Fruit fly (Drosophila melanogaster) whole organism, embryonic: ENCODE results near the gene CG10353.

ENCODE experiments used
- Atf-2 ChIP-seq: fragments of 200-800 bp; sonication (Bioruptor generic); optimal IDR thresholded peaks from 2 replicates; lab custom pipeline; 2016; ENCODE audit warnings: missing biosample characterization, missing genetic modification characterization
- Atf3 ChIP-seq: fragments of 200-800 bp; sonication (Bioruptor generic); optimal IDR thresholded peaks from 3 replicates; lab custom pipeline; 2016; ENCODE audit warnings: missing biosample characterization, missing genetic modification characterization
- B-H2 ChIP-seq: fragments of 200-800 bp; sonication (Bioruptor generic); optimal IDR thresholded peaks from 2 replicates; lab custom pipeline; 2018; ENCODE audit warnings: missing biosample characterization, mild to moderate bottlenecking, missing genetic modification characterization
- CG10366 ChIP-seq: fragments of 200-800 bp; sonication (Bioruptor generic); IDR thresholded peaks from 2 replicates; pipeline ENCODE4 v1.3.6; 2022; ENCODE audit warnings: missing biosample characterization, missing genetic modification characterization
- CG12219 ChIP-seq: fragments of 200-800 bp; sonication (Bioruptor generic); optimal IDR thresholded peaks from 3 replicates; lab custom pipeline; 2018; ENCODE audit warnings: missing biosample characterization, mild to moderate bottlenecking, missing genetic modification characterization
- CG12942 ChIP-seq: fragments of 200-800 bp; sonication (Bioruptor generic); optimal IDR thresholded peaks from 3 replicates; lab custom pipeline; 2016; ENCODE audit warnings: missing biosample characterization, missing genetic modification characterization
- CG17912 ChIP-seq: fragments of 200-800 bp; sonication (Bioruptor generic); optimal IDR thresholded peaks from 2 replicates; lab custom pipeline; 2018; ENCODE audit warnings: missing biosample characterization, mild to moderate bottlenecking, missing genetic modification characterization
- CG1792 ChIP-seq: fragments of 200-800 bp; sonication (Bioruptor generic); optimal IDR thresholded peaks from 2 replicates; lab custom pipeline; 2016; ENCODE audit warnings: missing biosample characterization, missing genetic modification characterization
- CG33213 ChIP-seq: fragments of 200-800 bp; sonication (Bioruptor generic); optimal IDR thresholded peaks from 3 replicates; lab custom pipeline; 2016; ENCODE audit warnings: missing biosample characterization, missing genetic modification characterization
- CG3838 ChIP-seq: fragments of 200-800 bp; sonication (Bioruptor generic); optimal IDR thresholded peaks from 3 replicates; lab custom pipeline; 2016; ENCODE audit warnings: missing biosample characterization, missing genetic modification characterization
- CG3995 ChIP-seq: fragments of 200-800 bp; sonication (Bioruptor generic); optimal IDR thresholded peaks from 3 replicates; lab custom pipeline; 2016; ENCODE audit warnings: missing biosample characterization, missing genetic modification characterization
- CG42726 ChIP-seq: fragments of 200-800 bp; sonication (Bioruptor generic); IDR thresholded peaks from 2 replicates; pipeline ENCODE4 v1.3.6; 2022; ENCODE audit warnings: missing biosample characterization, missing genetic modification characterization; ENCODE audit not compliant: partially characterized antibody
- CG4820 ChIP-seq: fragments of 200-800 bp; sonication (Bioruptor generic); optimal IDR thresholded peaks from 3 replicates; lab custom pipeline; 2016; ENCODE audit warnings: missing biosample characterization, missing genetic modification characterization
- CG6854 ChIP-seq: fragments of 200-800 bp; sonication (Bioruptor generic); optimal IDR thresholded peaks from 3 replicates; lab custom pipeline; 2017; ENCODE audit warnings: missing biosample characterization, mild to moderate bottlenecking, missing genetic modification characterization
- CG7839 ChIP-seq: fragments of 200-800 bp; sonication (Bioruptor generic); optimal IDR thresholded peaks from 3 replicates; lab custom pipeline; 2018; ENCODE audit warnings: missing biosample characterization, mild to moderate bottlenecking, missing genetic modification characterization, moderate library complexity
- CG7963 ChIP-seq: fragments of 200-800 bp; sonication (Bioruptor generic); IDR thresholded peaks from 3 replicates; pipeline ENCODE4 v1.3.6; 2022; ENCODE audit warnings: missing biosample characterization, missing genetic modification characterization; ENCODE audit not compliant: partially characterized antibody
- Camta ChIP-seq: fragments of 200-800 bp; sonication (Bioruptor generic); optimal IDR thresholded peaks from 2 replicates; lab custom pipeline; 2016; ENCODE audit warnings: missing biosample characterization, missing genetic modification characterization
- H15 ChIP-seq: fragments of 200-800 bp; sonication (Bioruptor generic); IDR thresholded peaks from 3 replicates; pipeline ENCODE4 v1.3.6; 2022; ENCODE audit warnings: missing biosample characterization, missing genetic modification characterization
- HLH4C ChIP-seq: fragments of 200-800 bp; sonication (Bioruptor generic); IDR thresholded peaks from 3 replicates; pipeline ENCODE4 v1.3.6; 2022; ENCODE audit warnings: missing biosample characterization, missing genetic modification characterization; ENCODE audit not compliant: partially characterized antibody
- NC2α ChIP-seq: fragments of 200-800 bp; sonication (Bioruptor generic); optimal IDR thresholded peaks from 2 replicates; lab custom pipeline; 2016; ENCODE audit warnings: missing biosample characterization, missing genetic modification characterization
- Rx ChIP-seq: fragments of 200-800 bp; sonication (Bioruptor generic); IDR thresholded peaks from 2 replicates; pipeline ENCODE4 v1.3.6; 2022; ENCODE audit warnings: missing biosample characterization, missing genetic modification characterization
- Ssrp ChIP-seq: fragments of 200-800 bp; sonication (Bioruptor generic); optimal IDR thresholded peaks from 2 replicates; lab custom pipeline; 2018; ENCODE audit warnings: missing biosample characterization, mild to moderate bottlenecking, missing genetic modification characterization, moderate library complexity
- abd-A ChIP-seq: fragments of 200-800 bp; sonication (Bioruptor generic); optimal IDR thresholded peaks from 3 replicates; lab custom pipeline; 2019; ENCODE audit warnings: missing biosample characterization, mild to moderate bottlenecking, missing genetic modification characterization, moderate library complexity
- ac ChIP-seq: fragments of 200-800 bp; sonication (Bioruptor generic); optimal IDR thresholded peaks from 3 replicates; lab custom pipeline; 2017; ENCODE audit warnings: missing biosample characterization, mild to moderate bottlenecking, missing genetic modification characterization
- ap ChIP-seq: fragments of 200-800 bp; sonication (Bioruptor generic); IDR thresholded peaks from 2 replicates; pipeline ENCODE4 v1.3.6; 2022; ENCODE audit warnings: missing biosample characterization, missing genetic modification characterization
- cato ChIP-seq: fragments of 200-800 bp; sonication (Bioruptor generic); optimal IDR thresholded peaks from 2 replicates; lab custom pipeline; 2016; ENCODE audit warnings: missing biosample characterization, missing genetic modification characterization, borderline replicate concordance
- corto ChIP-seq: fragments of 200-800 bp; sonication (Bioruptor generic); optimal IDR thresholded peaks from 2 replicates; lab custom pipeline; 2016; ENCODE audit warnings: missing biosample characterization, mild to moderate bottlenecking, missing genetic modification characterization, moderate library complexity
- crc ChIP-seq: fragments of 200-800 bp; sonication (Bioruptor generic); optimal IDR thresholded peaks from 2 replicates; lab custom pipeline; 2016; ENCODE audit warnings: missing biosample characterization, missing genetic modification characterization
- crp ChIP-seq, 2 experiments: fragments of 200-800 bp; sonication (Bioruptor generic); optimal IDR thresholded peaks; 2 replicates in 1 of 2; 3 replicates in 1 of 2; lab custom pipeline; 2017; ENCODE audit warnings: missing biosample characterization in 2 of 2, missing genetic modification characterization in 2 of 2, mild to moderate bottlenecking in 1 of 2, moderate library complexity in 1 of 2
- da ChIP-seq: fragments of 200-800 bp; sonication (Bioruptor generic); optimal IDR thresholded peaks from 2 replicates; lab custom pipeline; 2016; ENCODE audit warnings: missing biosample characterization, missing genetic modification characterization
- danr ChIP-seq: fragments of 200-800 bp; sonication (Bioruptor generic); IDR thresholded peaks from 2 replicates; pipeline ENCODE4 v1.3.6; 2022; ENCODE audit warnings: missing biosample characterization, missing genetic modification characterization
- dmrt11E ChIP-seq: fragments of 200-800 bp; sonication (Bioruptor generic); optimal IDR thresholded peaks from 3 replicates; lab custom pipeline; 2018; ENCODE audit warnings: missing biosample characterization, mild to moderate bottlenecking, missing genetic modification characterization, moderate library complexity
- emc ChIP-seq: fragments of 200-800 bp; sonication (Bioruptor generic); optimal IDR thresholded peaks from 2 replicates; lab custom pipeline; 2016; ENCODE audit warnings: missing biosample characterization, missing genetic modification characterization
- ems ChIP-seq: fragments of 200-800 bp; sonication (Bioruptor generic); optimal IDR thresholded peaks from 3 replicates; lab custom pipeline; 2016; ENCODE audit warnings: missing biosample characterization, missing genetic modification characterization
- exex ChIP-seq: fragments of 200-800 bp; sonication (Bioruptor generic); optimal IDR thresholded peaks from 4 replicates; lab custom pipeline; 2018; ENCODE audit warnings: missing biosample characterization, mild to moderate bottlenecking, missing genetic modification characterization, moderate library complexity
- fd102C ChIP-seq: fragments of 200-800 bp; sonication (Bioruptor generic); optimal IDR thresholded peaks from 2 replicates; lab custom pipeline; 2018; ENCODE audit warnings: missing biosample characterization, mild to moderate bottlenecking, missing genetic modification characterization, moderate library complexity
- fu2 ChIP-seq: fragments of 200-800 bp; sonication (Bioruptor generic); optimal IDR thresholded peaks from 2 replicates; lab custom pipeline; 2016; ENCODE audit warnings: missing biosample characterization, missing genetic modification characterization
- gcm2 ChIP-seq: fragments of 200-800 bp; sonication (Bioruptor generic); optimal IDR thresholded peaks from 2 replicates; lab custom pipeline; 2016; ENCODE audit warnings: missing biosample characterization, missing genetic modification characterization
- grau ChIP-seq: fragments of 200-800 bp; optimal IDR thresholded peaks from 3 replicates; lab custom pipeline; 2019; ENCODE audit warnings: missing biosample characterization, mild to moderate bottlenecking, missing genetic modification characterization, moderate library complexity
- hth ChIP-seq: fragments of >200 bp; optimal IDR thresholded peaks from 2 replicates; lab custom pipeline; 2017; ENCODE audit warnings: inconsistent platforms
- lbe ChIP-seq: fragments of 200-800 bp; sonication (Bioruptor generic); optimal IDR thresholded peaks from 2 replicates; lab custom pipeline; 2016; ENCODE audit warnings: missing biosample characterization, mild to moderate bottlenecking, missing genetic modification characterization
- otp ChIP-seq: fragments of 200-800 bp; sonication (Bioruptor generic); IDR thresholded peaks from 3 replicates; pipeline ENCODE4, ENCODE4 v1.3.6; 2022; ENCODE audit warnings: missing biosample characterization, missing genetic modification characterization
- pros ChIP-seq: fragments of 200-800 bp; sonication (Bioruptor generic); optimal IDR thresholded peaks from 3 replicates; lab custom pipeline; 2019; ENCODE audit warnings: missing biosample characterization, mild to moderate bottlenecking, missing genetic modification characterization, moderate library complexity
- sc ChIP-seq, 3 experiments: fragments of >200 bp in 2 of 3; fragments of 200-800 bp in 1 of 3; sonication (Bioruptor generic) in 1 of 3; optimal IDR thresholded peaks; 2 replicates in 2 of 3; 3 replicates in 1 of 3; lab custom pipeline; 2017; ENCODE audit warnings: mild to moderate bottlenecking in 1 of 3, missing biosample characterization in 1 of 3, missing genetic modification characterization in 1 of 3, missing genetic modification reagents in 1 of 3
- schlank ChIP-seq: fragments of 200-800 bp; sonication (Bioruptor generic); optimal IDR thresholded peaks from 2 replicates; lab custom pipeline; 2018; ENCODE audit warnings: missing biosample characterization, mild to moderate bottlenecking, missing genetic modification characterization
- sd ChIP-seq: fragments of 200-800 bp; sonication (Bioruptor generic); optimal IDR thresholded peaks from 3 replicates; lab custom pipeline; 2018; ENCODE audit warnings: missing biosample characterization, mild to moderate bottlenecking, missing genetic modification characterization, moderate library complexity
- ssp ChIP-seq: fragments of 200-800 bp; sonication (Bioruptor generic); IDR thresholded peaks from 2 replicates; pipeline ENCODE4 v1.3.6; 2022; ENCODE audit warnings: missing biosample characterization, missing genetic modification characterization
- tio ChIP-seq: fragments of 200-800 bp; sonication (Bioruptor generic); optimal IDR thresholded peaks from 2 replicates; lab custom pipeline; 2017; ENCODE audit warnings: missing biosample characterization, missing genetic modification characterization, inconsistent platforms
- yki ChIP-seq: fragments of >200 bp; optimal IDR thresholded peaks from 3 replicates; lab custom pipeline; 2018
- zfh1 ChIP-seq: fragments of 200-800 bp; sonication (Bioruptor generic); IDR thresholded peaks from 3 replicates; pipeline ENCODE4 v1.3.6; 2022; ENCODE audit warnings: missing biosample characterization, missing genetic modification characterization

CG10353 gene

DNA sequence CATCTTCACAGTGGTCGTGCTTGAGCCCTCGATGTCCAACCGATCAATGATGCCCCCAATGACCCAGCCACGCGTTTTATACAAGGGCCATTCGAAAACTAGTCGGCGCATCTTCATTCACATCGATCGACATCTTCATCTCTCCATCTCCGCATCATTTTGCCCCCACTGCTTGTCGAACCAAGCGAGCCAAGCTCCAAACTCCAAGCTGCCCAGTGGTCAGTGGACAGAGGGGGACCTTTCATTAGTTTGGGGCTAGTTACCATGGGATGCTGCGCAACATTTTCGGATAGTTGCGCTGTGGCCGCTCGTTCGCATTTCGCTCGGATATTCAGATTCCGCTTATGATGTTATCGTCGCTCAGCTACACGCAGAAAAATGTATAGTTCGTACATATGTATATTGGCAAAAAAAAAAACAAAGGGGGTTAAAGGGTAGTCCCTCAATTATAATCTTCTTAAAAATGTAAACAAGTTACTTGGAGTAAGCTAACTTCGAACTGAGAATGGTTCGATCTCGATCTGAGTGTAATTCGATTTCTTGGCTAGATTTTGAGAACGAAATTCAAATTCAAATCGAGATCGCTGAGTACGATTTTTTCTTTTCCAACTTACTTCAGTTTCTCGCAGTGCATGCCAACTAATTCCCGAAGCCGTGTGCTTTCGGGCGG lies 40.8 kb downstream of the CG10353 start, which contains the start of gene CG15740 (continued):
- TF ChIP-seq ssp, result peak; percentile 47
- peak; percentile 46 for TF ChIP-seq Camta (GFP tag; lab: Kevin White, UChicago)
- TF ChIP-seq Rx, result no peak
- no peak for TF ChIP-seq CG42726 (GFP tag; lab: Robert Waterston, UW)
- no peak for TF ChIP-seq emc
- no peak for TF ChIP-seq Ssrp
- TF ChIP-seq Atf3, result no peak
- TF ChIP-seq CG1792 (GFP tag; lab: Kevin White, UChicago), result no peak
- no peak; the same call in 1 of the 2 replicates for TF ChIP-seq ap (GFP tag; lab: Robert Waterston, UW)
- TF ChIP-seq otp (GFP tag; lab: Robert Waterston, UW), result no peak; the same call in 2 of the 3 replicates
- TF ChIP-seq fu2 (GFP tag; lab: Kevin White, UChicago), result no peak
- no peak for TF ChIP-seq B-H2 (GFP tag; lab: Kevin White, UChicago)
- no peak for TF ChIP-seq HLH4C (GFP tag; lab: Robert Waterston, UW)
- no peak for TF ChIP-seq lbe (GFP tag; lab: Kevin White, UChicago)
- TF ChIP-seq zfh1, result peak; percentile 43; the same call in 1 of the 3 replicates
- TF ChIP-seq danr (GFP tag; lab: Robert Waterston, UW), result peak; percentile 53; the same call in 1 of the 2 replicates
- no peak for TF ChIP-seq tio
- peak; percentile 62 for TF ChIP-seq CG10366 (GFP tag; lab: Robert Waterston, UW)
- TF ChIP-seq grau, result peak; percentile 1
- no peak for TF ChIP-seq sd (tag; lab: Kevin White, UChicago)
- TF ChIP-seq CG12942 (GFP tag; lab: Kevin White, UChicago), result no peak
- no peak for TF ChIP-seq crc (GFP tag; lab: Kevin White, UChicago)
- no peak for TF ChIP-seq sc (optimal IDR thresholded peaks at IDR 0.05; lab: Kevin White, UChicago)
- no peak for TF ChIP-seq sc (GFP tag; optimal IDR thresholded peaks at IDR 0.05; lab: Kevin White, UChicago)
- no peak for TF ChIP-seq gcm2
- peak; percentile 26 for TF ChIP-seq CG4820 (GFP tag; lab: Kevin White, UChicago)
- no peak for TF ChIP-seq exex (tag; lab: Kevin White, UChicago)
- TF ChIP-seq CG33213 (GFP tag; lab: Kevin White, UChicago), result no peak
- TF ChIP-seq CG12219 (GFP tag; lab: Kevin White, UChicago), result no peak
- TF ChIP-seq Atf-2 (GFP tag; lab: Kevin White, UChicago), result no peak
- no peak for TF ChIP-seq ac (GFP tag; lab: Kevin White, UChicago)
- TF ChIP-seq dmrt11E (tag; lab: Kevin White, UChicago), result no peak
- peak; percentile 55 for TF ChIP-seq CG7839
- TF ChIP-seq crp (GFP tag; optimal IDR thresholded peaks at IDR 0.05; lab: Kevin White, UChicago), result no peak
- TF ChIP-seq corto (GFP tag; lab: Kevin White, UChicago), result no peak
- TF ChIP-seq H15 (GFP tag; lab: Robert Waterston, UW), result peak; percentile 61; the same call in 1 of the 3 replicates
- TF ChIP-seq schlank (tag; lab: Kevin White, UChicago), result no peak
- no peak for TF ChIP-seq yki (lab: Kevin White, UChicago)
- no peak for TF ChIP-seq CG6854
- no peak for TF ChIP-seq abd-A (tag; lab: Kevin White, UChicago)
- no peak for TF ChIP-seq pros (GFP tag; lab: Kevin White, UChicago)
- no peak for TF ChIP-seq CG3838
- no peak for TF ChIP-seq CG17912 (GFP tag; lab: Kevin White, UChicago)
- TF ChIP-seq CG3995, result no peak
- TF ChIP-seq CG7963, result no peak
- no peak for TF ChIP-seq cato
- no peak for TF ChIP-seq ems (GFP tag; lab: Kevin White, UChicago)
- no peak for TF ChIP-seq fd102C (GFP tag; lab: Kevin White, UChicago)
- TF ChIP-seq NC2α (GFP tag; lab: Kevin White, UChicago), result no peak
- TF ChIP-seq da (GFP tag; lab: Kevin White, UChicago), result no peak
- TF ChIP-seq hth, result no peak
